Worm (Caenorhabditis elegans): Measurements from ENCODE around the gene T28F3.5.

Gene T28F3.5

ce11 chrIV:17278363-17278762 is 16.2 kb upstream of the T28F3.5 start (continued):
- TF ChIP-seq ceh-44 (GFP tag; IDR thresholded peaks at IDR 0.05) (peak; percentile 50; the same call in 1 of the 2 replicates), nhr-111 (GFP tag; optimal IDR thresholded peaks at IDR 0.05) (no peak), lin-29 (GFP tag; IDR thresholded peaks at IDR 0.05) (peak; percentile 87), ama-1 (optimal IDR thresholded peaks at IDR 0.05) (no peak)

ce11 chrIV:17278861-17279591 is 15.6 kb upstream of the T28F3.5 start, which contains the start of gene hsp-1:
Gene hsp-1 (plus strand): TSS chrIV:17278959.
- no peak for TF ChIP-seq zip-11 (GFP tag; IDR thresholded peaks at IDR 0.05)
- no peak for TF ChIP-seq T20F7.1 (GFP tag; optimal IDR thresholded peaks at IDR 0.05)
- TF ChIP-seq F37D6.2 (tag; optimal IDR thresholded peaks at IDR 0.05): no peak
- no peak for TF ChIP-seq daf-12 (tag; optimal IDR thresholded peaks at IDR 0.05)
- TF ChIP-seq nhr-25 (tag; optimal IDR thresholded peaks at IDR 0.05; ENCODE audit: borderline replicate concordance, insufficient read depth): no peak
- no peak for TF ChIP-seq ztf-11 (tag; optimal IDR thresholded peaks at IDR 0.05)
- TF ChIP-seq lin-29 (GFP tag; IDR thresholded peaks at IDR 0.05): no peak
- TF ChIP-seq unc-62 (GFP tag; optimal IDR thresholded peaks at IDR 0.05 in 1 of 2): peak in 1 of 2 experiments; percentile 23
- TF ChIP-seq unc-62 (tag; optimal IDR thresholded peaks at IDR 0.05): no peak
- no peak for TF ChIP-seq ceh-44 (GFP tag; IDR thresholded peaks at IDR 0.05)
- no peak for TF ChIP-seq nhr-11 (tag; optimal IDR thresholded peaks at IDR 0.05)
- no peak for TF ChIP-seq lin-15B (tag; optimal IDR thresholded peaks at IDR 0.05)
- no peak for TF ChIP-seq cey-2 (tag; optimal IDR thresholded peaks at IDR 0.05; ENCODE audit: borderline replicate concordance, insufficient read depth)
- TF ChIP-seq fkh-10 (GFP tag; optimal IDR thresholded peaks at IDR 0.05): no peak
- TF ChIP-seq fos-1 (tag; optimal IDR thresholded peaks at IDR 0.05): no peak
- no peak for TF ChIP-seq spr-3 (GFP tag; optimal IDR thresholded peaks at IDR 0.05)
- TF ChIP-seq T26A8.4 (GFP tag; IDR thresholded peaks at IDR 0.05): no peak
- TF ChIP-seq ceh-82 (tag; optimal IDR thresholded peaks at IDR 0.05): no peak
- no peak for TF ChIP-seq zip-2 (tag; optimal IDR thresholded peaks at IDR 0.05)
- TF ChIP-seq mep-1 (tag; optimal IDR thresholded peaks at IDR 0.05): no peak
- no peak for TF ChIP-seq nhr-42 (GFP tag; IDR thresholded peaks at IDR 0.05)
- TF ChIP-seq aha-1 (tag): peak; percentile 96
- no peak for TF ChIP-seq nhr-237 (tag; optimal IDR thresholded peaks at IDR 0.05)
- TF ChIP-seq hlh-11 (tag; optimal IDR thresholded peaks at IDR 0.05): no peak
- no peak for TF ChIP-seq skn-1 (tag; optimal IDR thresholded peaks at IDR 0.05)
- no peak for TF ChIP-seq lsy-2 (tag; optimal IDR thresholded peaks at IDR 0.05)
- TF ChIP-seq mdl-1 (tag; optimal IDR thresholded peaks at IDR 0.05): no peak
- 0 out of 2 replicates have a peak, but pooled peaks have one; percentile 35 for TF ChIP-seq mdt-29 (GFP tag; IDR thresholded peaks at IDR 0.05)
- no peak for TF ChIP-seq unc-39 (tag; optimal IDR thresholded peaks at IDR 0.05)
- TF ChIP-seq set-16 (GFP tag; IDR thresholded peaks at IDR 0.05): no peak; the same call in 1 of the 2 replicates
- peak; percentile 74 for TF ChIP-seq lim-7 (GFP tag; IDR thresholded peaks at IDR 0.05)
- TF ChIP-seq pha-4 (GFP tag; IDR thresholded peaks at IDR 0.05): no peak
- TF ChIP-seq pha-4 (tag; optimal IDR thresholded peaks at IDR 0.05): no peak
- no peak for TF ChIP-seq nhr-111 (GFP tag; optimal IDR thresholded peaks at IDR 0.05)
- TF ChIP-seq lin-39 (tag; optimal IDR thresholded peaks at IDR 0.05): no peak
- peak; percentile 4 for TF ChIP-seq duxl-1 (tag; optimal IDR thresholded peaks at IDR 0.05; ENCODE audit: poor library complexity)
- TF ChIP-seq snpc-1.2 (GFP tag; IDR thresholded peaks at IDR 0.05): 0 out of 2 replicates have a peak, but pooled peaks have one; percentile 70
- TF ChIP-seq nhr-77 (tag; optimal IDR thresholded peaks at IDR 0.05): no peak
- TF ChIP-seq egl-43 (GFP tag; IDR thresholded peaks at IDR 0.05): peak; percentile 3; the same call in 1 of the 2 replicates
- no peak for TF ChIP-seq R02D3.7 (tag; optimal IDR thresholded peaks at IDR 0.05)
- TF ChIP-seq spr-1 (tag; optimal IDR thresholded peaks at IDR 0.05): no peak
- TF ChIP-seq dmd-8 (GFP tag; IDR thresholded peaks at IDR 0.05): no peak
- TF ChIP-seq arid-1 (GFP tag; conservative IDR thresholded peaks at IDR 0.05): peak; percentile 58; the same call in 1 of the 2 replicates
- no peak for TF ChIP-seq ZK546.5 (tag; optimal IDR thresholded peaks at IDR 0.05)
- no peak for TF ChIP-seq pqm-1 (tag; optimal IDR thresholded peaks at IDR 0.05)
- no peak for TF ChIP-seq nhr-10 (tag; optimal IDR thresholded peaks at IDR 0.05)
- no peak for TF ChIP-seq lin-38 (GFP tag; IDR thresholded peaks at IDR 0.05)
- TF ChIP-seq Y75B8A.6 (GFP tag; IDR thresholded peaks at IDR 0.05): peak; percentile 33; the same call in 1 of the 2 replicates
